Worm (Caenorhabditis elegans) whole organism, L4 larva: ENCODE measurements around the gene pax-1.

ENCODE experiments used
- egl-43 ChIP-seq: fragments of 200-800 bp; sonication (Bioruptor generic); IDR thresholded peaks from 2 replicates; pipeline ENCODE4 v1.3.6; 2022; ENCODE audit warnings: missing genetic modification reagents, missing genetic modification characterization, missing compliant biosample characterization
- snpc-4 ChIP-seq: fragments of 150-350 bp; optimal IDR thresholded peaks from 2 replicates; lab custom pipeline; 2014; ENCODE audit warnings: missing biosample characterization, missing genetic modification characterization

DNA sequence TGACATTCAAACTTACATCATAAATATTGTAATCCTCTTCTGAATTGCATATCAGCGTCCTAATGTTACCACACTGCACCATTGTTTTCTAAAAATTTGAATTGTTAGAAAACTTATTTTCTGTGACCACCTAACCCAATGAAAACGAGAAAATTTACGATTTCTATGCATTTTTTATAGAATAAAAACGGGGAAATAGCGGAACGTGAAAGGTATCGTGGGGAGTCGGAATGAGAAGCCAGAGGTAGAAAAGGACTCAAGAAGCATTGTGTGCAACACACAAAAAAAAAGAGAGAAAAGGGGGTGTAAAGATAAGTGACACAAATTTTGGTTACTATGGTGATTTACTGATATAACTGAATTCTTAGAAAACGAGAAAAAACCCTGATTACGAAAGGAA lies 25.5 kb downstream of the pax-1 start, which contains the start of gene C16D9.6:
- TF ChIP-seq egl-43 (GFP tag; lab: Robert Waterston, UW) = no peak
- no peak for TF ChIP-seq snpc-4 (tag; lab: Kevin White, UChicago)
